Fruit fly (Drosophila melanogaster) whole organism, wandering third instar larva: Measurements from ENCODE around the gene CG31924.

Source experiments
- Abd-B ChIP-seq: fragments of >200 bp; optimal IDR thresholded peaks from 2 replicates; lab custom pipeline; 2017; ENCODE audit warnings: missing biosample characterization, missing genetic modification characterization
- CG32264 ChIP-seq: fragments of 200-800 bp; sonication (Bioruptor generic); optimal IDR thresholded peaks from 2 replicates; lab custom pipeline; 2016; ENCODE audit warnings: missing biosample characterization, missing genetic modification characterization
- CG9705 ChIP-seq: fragments of 200-800 bp; sonication (Bioruptor generic); optimal IDR thresholded peaks from 2 replicates; lab custom pipeline; 2018; ENCODE audit warnings: missing biosample characterization, mild to moderate bottlenecking, missing genetic modification characterization
- CrebA ChIP-seq: fragments of 200-800 bp; sonication (Bioruptor generic); optimal IDR thresholded peaks from 2 replicates; lab custom pipeline; 2016; ENCODE audit warnings: missing biosample characterization, mild to moderate bottlenecking, missing genetic modification characterization, borderline replicate concordance
- Dfd ChIP-seq: fragments of >200 bp; optimal IDR thresholded peaks from 2 replicates; lab custom pipeline; 2017; ENCODE audit warnings: missing biosample characterization, missing genetic modification characterization
- Dif ChIP-seq: fragments of 200-275, 200-300 bp; sonication (Bioruptor generic); optimal IDR thresholded peaks from 2 replicates; lab custom pipeline; 2018; ENCODE audit warnings: missing biosample characterization, missing genetic modification characterization; ENCODE audit not compliant: partially characterized antibody
- GATAd ChIP-seq: sonication (Bioruptor generic); optimal IDR thresholded peaks from 2 replicates; lab custom pipeline; 2016; ENCODE audit warnings: missing biosample characterization, missing genetic modification characterization
- HLH106 ChIP-seq: fragments of 200-800 bp; optimal IDR thresholded peaks from 3 replicates; lab custom pipeline; 2019; ENCODE audit warnings: missing biosample characterization, mild to moderate bottlenecking, missing genetic modification characterization, moderate library complexity
- Hnf4 ChIP-seq: fragments of 200-800 bp; sonication (Bioruptor generic); optimal IDR thresholded peaks from 2 replicates; lab custom pipeline; 2016; ENCODE audit warnings: missing biosample characterization, mild to moderate bottlenecking, missing genetic modification characterization
- Hr78 ChIP-seq: fragments of >200 bp; optimal IDR thresholded peaks from 2 replicates; lab custom pipeline; 2017; ENCODE audit warnings: missing biosample characterization, missing genetic modification characterization
- Hr83 ChIP-seq: fragments of 200-300 bp; sonication (Bioruptor generic); optimal IDR thresholded peaks from 2 replicates; lab custom pipeline; 2016; ENCODE audit warnings: missing biosample characterization, mild to moderate bottlenecking, missing genetic modification characterization, moderate library complexity; ENCODE audit not compliant: poor library complexity, severe bottlenecking
- Jra ChIP-seq: sonication (Bioruptor generic); optimal IDR thresholded peaks from 2 replicates; lab custom pipeline; 2016; ENCODE audit warnings: missing biosample characterization, missing genetic modification characterization
- Mio ChIP-seq: sonication (Bioruptor generic); optimal IDR thresholded peaks from 2 replicates; lab custom pipeline; 2016; ENCODE audit warnings: missing biosample characterization, missing genetic modification characterization
- Myc ChIP-seq: fragments of >200 bp; optimal IDR thresholded peaks from 2 replicates; lab custom pipeline; 2017
- N ChIP-seq: fragments of >200 bp; optimal IDR thresholded peaks from 2 replicates; lab custom pipeline; 2018; ENCODE audit warnings: missing biosample characterization, missing external identifiers, missing genetic modification characterization
- OdsH ChIP-seq: fragments of 200-800 bp; sonication (Bioruptor generic); optimal IDR thresholded peaks from 2 replicates; lab custom pipeline; 2016; ENCODE audit warnings: missing biosample characterization, mild to moderate bottlenecking, missing genetic modification characterization
- Rel ChIP-seq, 2 experiments: fragments of 200-800 bp; sonication (Bioruptor generic) in 1 of 2; optimal IDR thresholded peaks; 2 replicates in 1 of 2; 3 replicates in 1 of 2; lab custom pipeline; 2016 to 2019; ENCODE audit warnings: mild to moderate bottlenecking in 2 of 2, missing biosample characterization in 2 of 2, missing genetic modification characterization in 2 of 2, moderate library complexity in 1 of 2
- Sp1 ChIP-seq: fragments of 200-800 bp; sonication (Bioruptor generic); optimal IDR thresholded peaks from 3 replicates; lab custom pipeline; 2019; ENCODE audit warnings: missing biosample characterization, mild to moderate bottlenecking, missing genetic modification characterization, moderate library complexity
- Vsx2 ChIP-seq: fragments of 200-300, 225-300 bp; sonication (Bioruptor generic); optimal IDR thresholded peaks from 2 replicates; lab custom pipeline; 2018; ENCODE audit warnings: missing biosample characterization, missing genetic modification characterization; ENCODE audit not compliant: partially characterized antibody
- br ChIP-seq: fragments of 200-800 bp; sonication (Bioruptor generic); optimal IDR thresholded peaks from 2 replicates; lab custom pipeline; 2016; ENCODE audit warnings: missing biosample characterization, missing genetic modification characterization
- brk ChIP-seq: fragments of 200-800 bp; sonication (Bioruptor generic); optimal IDR thresholded peaks from 2 replicates; lab custom pipeline; 2016; ENCODE audit warnings: missing biosample characterization, mild to moderate bottlenecking, missing genetic modification characterization
- dmrt93B ChIP-seq: fragments of 200-800 bp; sonication (Bioruptor generic); optimal IDR thresholded peaks from 2 replicates; lab custom pipeline; 2018; ENCODE audit warnings: missing biosample characterization, mild to moderate bottlenecking, missing genetic modification characterization
- dsf ChIP-seq: sonication (Bioruptor generic); optimal IDR thresholded peaks from 2 replicates; lab custom pipeline; 2016; ENCODE audit warnings: missing biosample characterization, missing genetic modification characterization, borderline replicate concordance
- ey ChIP-seq: fragments of 200-800 bp; sonication (Bioruptor generic); optimal IDR thresholded peaks from 2 replicates; lab custom pipeline; 2016; ENCODE audit warnings: missing biosample characterization, missing genetic modification characterization
- foxo ChIP-seq, 2 experiments: fragments of 200-800 bp; sonication (Bioruptor generic); optimal IDR thresholded peaks; 2 replicates in 1 of 2; 3 replicates in 1 of 2; lab custom pipeline; 2016 to 2017; ENCODE audit warnings: missing biosample characterization in 2 of 2, missing genetic modification characterization in 2 of 2
- fru ChIP-seq: fragments of 200-800 bp; sonication (Bioruptor generic); optimal IDR thresholded peaks from 3 replicates; lab custom pipeline; 2016; ENCODE audit warnings: missing biosample characterization, mild to moderate bottlenecking, missing genetic modification characterization
- h ChIP-seq: fragments of 200-800 bp; sonication (Bioruptor generic); optimal IDR thresholded peaks from 3 replicates; lab custom pipeline; 2016; ENCODE audit warnings: missing biosample characterization, mild to moderate bottlenecking, missing genetic modification characterization
- jim ChIP-seq: fragments of 175-275, 200-325 bp; sonication (Bioruptor generic); optimal IDR thresholded peaks from 2 replicates; lab custom pipeline; 2016; ENCODE audit warnings: missing biosample characterization, mild to moderate bottlenecking, missing genetic modification characterization
- pan ChIP-seq: fragments of >200 bp; optimal IDR thresholded peaks from 2 replicates; lab custom pipeline; 2017
- sage ChIP-seq: fragments of 200-800 bp; sonication (Bioruptor generic); optimal IDR thresholded peaks from 2 replicates; lab custom pipeline; 2016; ENCODE audit warnings: missing biosample characterization, mild to moderate bottlenecking, missing genetic modification characterization
- tai ChIP-seq: sonication (Bioruptor generic); optimal IDR thresholded peaks from 2 replicates; lab custom pipeline; 2016; ENCODE audit warnings: missing biosample characterization, missing genetic modification characterization
- woc ChIP-seq: sonication (Bioruptor generic); optimal IDR thresholded peaks from 2 replicates; lab custom pipeline; 2016; ENCODE audit warnings: missing biosample characterization, mild to moderate bottlenecking, missing genetic modification characterization

CG31924 gene

DNA sequence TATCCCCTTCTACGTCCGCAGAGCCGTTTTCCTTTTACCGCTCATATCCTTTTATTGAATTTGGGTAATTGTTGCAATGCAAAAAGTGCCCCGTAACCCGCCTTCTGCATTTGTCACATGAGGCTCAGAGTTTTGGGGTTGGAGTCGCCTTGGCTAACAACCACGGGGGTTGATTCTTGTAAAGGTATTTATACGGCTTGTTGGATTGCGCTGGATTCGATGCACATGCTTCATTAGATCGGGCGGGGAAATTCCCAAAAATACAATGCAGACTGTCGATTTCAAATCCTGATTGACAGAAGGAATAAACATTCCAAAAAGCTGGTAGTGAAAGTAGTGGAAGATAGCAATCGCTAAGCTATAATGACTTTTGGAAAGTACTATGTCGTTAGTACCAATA lies 35.6 kb upstream of the CG31924 start:
- no peak for TF ChIP-seq Dfd (GFP tag; lab: Kevin White, UChicago)
- TF ChIP-seq Mio (GFP tag; lab: Kevin White, UChicago): no peak
- no peak for TF ChIP-seq Hnf4 (GFP tag; lab: Kevin White, UChicago)
- TF ChIP-seq OdsH (GFP tag; lab: Kevin White, UChicago): no peak
- TF ChIP-seq fru (GFP tag; lab: Kevin White, UChicago): no peak
- TF ChIP-seq Sp1: no peak
- no peak for TF ChIP-seq CG9705 (GFP tag; lab: Kevin White, UChicago)
- no peak for TF ChIP-seq N (GFP tag; lab: Kevin White, UChicago)
- no peak for TF ChIP-seq dsf (GFP tag; lab: Kevin White, UChicago)
- TF ChIP-seq Jra (GFP tag; lab: Kevin White, UChicago): no peak
- no peak for TF ChIP-seq pan (lab: Kevin White, UChicago)
- no peak for TF ChIP-seq CrebA
- no peak for TF ChIP-seq Dif
- no peak for TF ChIP-seq jim (GFP tag; lab: Kevin White, UChicago)
- no peak for TF ChIP-seq Hr83 (GFP tag; lab: Kevin White, UChicago)
- TF ChIP-seq brk (GFP tag; lab: Kevin White, UChicago): no peak
- no peak for TF ChIP-seq GATAd (GFP tag; lab: Kevin White, UChicago)

DNA sequence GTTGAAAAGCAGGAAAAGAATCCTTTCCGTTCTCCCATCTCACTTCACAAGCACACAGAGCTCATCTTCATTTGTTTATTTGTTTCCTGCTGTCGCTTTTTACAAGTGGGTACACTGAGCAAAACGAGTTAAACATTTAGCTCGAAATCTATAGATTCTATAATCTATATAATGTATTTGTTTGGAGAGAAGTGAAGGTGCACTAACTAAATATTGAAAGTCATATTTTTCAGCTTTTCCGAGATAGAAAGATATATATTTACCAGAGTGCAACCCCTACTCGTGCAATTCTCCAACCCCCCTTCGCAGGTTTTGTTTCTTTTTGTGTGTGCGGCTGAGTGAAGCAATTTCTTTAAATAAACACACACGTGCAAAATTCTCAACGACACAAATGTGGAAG lies 33.1 kb upstream of the CG31924 start:
- no peak for TF ChIP-seq CG32264 (GFP tag; lab: Kevin White, UChicago)
- no peak for TF ChIP-seq OdsH (GFP tag; lab: Kevin White, UChicago)
- no peak for TF ChIP-seq tai (GFP tag; lab: Kevin White, UChicago)
- peak in 1 of 2 experiments; percentile 12 for TF ChIP-seq foxo (GFP tag; optimal IDR thresholded peaks at IDR 0.05; lab: Kevin White, UChicago)
- TF ChIP-seq h (GFP tag; lab: Kevin White, UChicago): peak; percentile 14
- no peak for TF ChIP-seq Jra (GFP tag; lab: Kevin White, UChicago)
- no peak for TF ChIP-seq pan (lab: Kevin White, UChicago)
- TF ChIP-seq ey: peak; percentile 1
- no peak for TF ChIP-seq CrebA
- no peak for TF ChIP-seq Hnf4 (GFP tag; lab: Kevin White, UChicago)
- no peak for TF ChIP-seq dsf (GFP tag; lab: Kevin White, UChicago)
- TF ChIP-seq Abd-B: no peak

DNA sequence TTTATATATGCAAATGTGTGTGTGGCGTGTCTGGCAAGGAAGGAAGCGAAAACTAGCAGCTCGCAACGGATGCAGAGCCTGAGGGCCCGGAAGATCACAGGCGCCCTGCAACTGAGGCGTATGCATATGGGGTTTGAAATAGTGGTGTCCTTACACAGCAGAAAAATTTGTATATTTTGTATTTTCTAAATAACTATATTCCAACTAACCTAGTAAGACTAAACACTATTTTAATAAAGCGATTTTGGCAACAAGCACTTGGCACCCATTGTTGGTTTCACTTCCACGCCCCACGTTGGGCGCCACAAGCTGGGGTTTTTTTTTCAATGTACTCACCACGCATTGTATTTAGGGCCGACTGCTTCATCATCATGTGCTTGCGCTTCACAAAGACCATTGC lies 31.8 kb upstream of the CG31924 start:
- no peak for TF ChIP-seq CG9705 (GFP tag; lab: Kevin White, UChicago)
- no peak for TF ChIP-seq CG32264 (GFP tag; lab: Kevin White, UChicago)
- no peak for TF ChIP-seq sage (GFP tag; lab: Kevin White, UChicago)
- no peak for TF ChIP-seq Mio (GFP tag; lab: Kevin White, UChicago)
- no peak for TF ChIP-seq Hr83 (GFP tag; lab: Kevin White, UChicago)
- no peak for TF ChIP-seq Vsx2
- no peak for TF ChIP-seq Sp1
- TF ChIP-seq h (GFP tag; lab: Kevin White, UChicago): no peak
- no peak for TF ChIP-seq Hr78
- TF ChIP-seq jim (GFP tag; lab: Kevin White, UChicago): no peak
- no peak for TF ChIP-seq dmrt93B

DNA sequence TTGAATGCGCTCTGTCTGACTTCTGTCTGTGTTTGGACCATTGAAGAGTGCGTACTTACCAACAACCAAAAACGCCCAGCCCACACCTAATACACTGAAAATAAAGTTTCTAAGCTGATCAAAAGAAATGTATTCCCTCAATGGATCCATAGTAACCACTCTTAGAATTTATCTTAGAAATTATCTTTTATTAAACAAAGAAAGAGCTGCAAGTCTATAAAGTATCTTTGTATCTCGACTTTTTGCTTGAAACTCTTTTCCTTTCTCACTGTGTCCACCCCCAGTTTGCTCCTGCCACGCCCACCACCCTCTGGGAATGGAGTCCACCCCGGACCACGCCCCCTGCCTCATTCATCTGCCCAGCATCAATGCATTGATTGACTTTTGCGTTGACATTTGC lies 22.9 kb upstream of the CG31924 start:
- TF ChIP-seq HLH106 (tag; lab: Kevin White, UChicago) (no peak), foxo (GFP tag; optimal IDR thresholded peaks at IDR 0.05; lab: Kevin White, UChicago) (peak in 1 of 2 experiments; percentile 4), woc (GFP tag; lab: Kevin White, UChicago) (no peak)

DNA sequence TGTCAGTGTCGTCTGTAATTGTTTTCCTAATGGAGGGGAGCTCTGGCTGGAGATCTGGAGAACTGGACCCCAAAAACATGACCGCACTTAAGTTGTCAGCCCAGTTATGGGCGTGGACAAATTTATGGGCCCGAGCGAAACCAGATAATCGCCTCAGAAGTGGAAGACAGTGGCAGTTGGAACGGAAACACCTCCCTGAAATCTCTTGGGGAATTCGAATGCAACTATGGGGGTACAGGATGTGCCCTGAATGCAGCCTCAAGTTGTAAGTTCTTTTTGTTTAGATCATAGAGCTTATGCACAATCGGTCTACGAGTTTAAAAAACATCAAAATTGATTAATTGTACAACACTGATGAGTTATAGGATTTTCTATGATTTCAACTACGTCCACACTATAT lies 13.0 kb upstream of the CG31924 start, which contains the start of gene CG14346:
TSS of gene CG14346 (plus strand) at position 301 of the 400 bp plus-strand sequence.
- TF ChIP-seq br (GFP tag; lab: Kevin White, UChicago) (no peak), Dif (no peak), Myc (lab: Kevin White, UChicago) (no peak)

DNA sequence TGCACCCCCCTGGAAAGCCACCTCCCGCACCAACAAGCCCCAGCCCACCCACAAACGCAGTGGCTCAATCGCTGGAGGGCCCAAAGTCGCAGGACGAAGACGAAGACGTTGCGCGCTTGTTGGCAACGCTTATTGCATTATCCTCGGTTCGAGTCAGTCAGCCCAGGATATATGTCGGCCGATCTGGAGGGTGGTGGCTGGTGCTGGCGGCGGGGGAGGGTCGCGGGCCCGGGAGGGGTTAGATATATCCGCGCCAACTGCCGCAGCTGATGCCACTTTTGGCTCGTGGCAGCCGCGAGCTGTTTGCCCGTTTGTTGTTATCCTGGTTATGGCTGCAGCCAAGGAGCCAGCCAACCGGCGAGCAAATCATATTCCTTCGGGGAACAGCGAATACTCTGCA lies 10.3 kb upstream of the CG31924 start:
- TF ChIP-seq brk (GFP tag; lab: Kevin White, UChicago) (no peak), Rel (GFP tag; optimal IDR thresholded peaks at IDR 0.05; lab: Kevin White, UChicago) (no peak), Rel (tag; optimal IDR thresholded peaks at IDR 0.05; lab: Kevin White, UChicago) (no peak), Dfd (GFP tag; lab: Kevin White, UChicago) (peak; percentile 88)
- TF ChIP-seq, all 38 proteins: peak for 1
